Worm (Caenorhabditis elegans): ENCODE results near the gene evl-20.
A peak's percentile ranks its signal among the peaks of the same experiment; 100 is the strongest.

Gene evl-20

ce11 chrII:8441519-8441918 is 2.6 kb upstream of the evl-20 start (continued):
- TF ChIP-seq F37D6.2 (tag; optimal IDR thresholded peaks at IDR 0.05) (no peak), jun-1 (tag; optimal IDR thresholded peaks at IDR 0.05) (no peak), rbr-2 (tag; optimal IDR thresholded peaks at IDR 0.05) (peak; percentile 28), madf-9 (GFP tag; conservative IDR thresholded peaks at IDR 0.05) (no peak), unc-39 (tag; optimal IDR thresholded peaks at IDR 0.05) (no peak), nhr-48 (tag; optimal IDR thresholded peaks at IDR 0.05) (peak; percentile 46), D1046.2 (GFP tag; IDR thresholded peaks at IDR 0.05) (peak; percentile 88), mep-1 (tag; optimal IDR thresholded peaks at IDR 0.05) (no peak), cey-2 (tag; optimal IDR thresholded peaks at IDR 0.05; ENCODE audit: borderline replicate concordance, insufficient read depth) (no peak), ceh-28 (tag; optimal IDR thresholded peaks at IDR 0.05) (no peak), zip-2 (tag; optimal IDR thresholded peaks at IDR 0.05) (no peak), lim-7 (GFP tag; IDR thresholded peaks at IDR 0.05) (peak; percentile 96), lir-3 (tag; optimal IDR thresholded peaks at IDR 0.05) (peak; percentile 85), lin-1 (GFP tag; IDR thresholded peaks at IDR 0.05) (peak; percentile 75), snpc-1.2 (GFP tag; IDR thresholded peaks at IDR 0.05) (peak; percentile 85), ces-1 (GFP tag; optimal IDR thresholded peaks at IDR 0.05) (no peak)

- TF ChIP-seq mdt-29 (GFP tag; IDR thresholded peaks at IDR 0.05), result no peak
- TF ChIP-seq zfp-3 (GFP tag; conservative IDR thresholded peaks at IDR 0.05), result no peak
- no peak for TF ChIP-seq mxl-2 (GFP tag; conservative IDR thresholded peaks at IDR 0.05)
- TF ChIP-seq ceh-62 (tag; optimal IDR thresholded peaks at IDR 0.05), result no peak
- no peak for TF ChIP-seq dmd-9 (GFP tag; IDR thresholded peaks at IDR 0.05)
- TF ChIP-seq lir-3 (tag; optimal IDR thresholded peaks at IDR 0.05), result no peak
- TF ChIP-seq madf-9 (GFP tag; conservative IDR thresholded peaks at IDR 0.05), result no peak
- peak; percentile 74 for TF ChIP-seq nhr-28 (tag; optimal IDR thresholded peaks at IDR 0.05)
- TF ChIP-seq ztf-11 (tag; optimal IDR thresholded peaks at IDR 0.05), result no peak
- TF ChIP-seq Y5F2A.4 (GFP tag; optimal IDR thresholded peaks at IDR 0.05), result no peak
- TF ChIP-seq lsy-2 (tag; optimal IDR thresholded peaks at IDR 0.05), result peak in 1 of 2 experiments; percentile 91
- TF ChIP-seq dpl-1 (GFP tag; optimal IDR thresholded peaks at IDR 0.05), result peak; percentile 57
- TF ChIP-seq attf-4 (tag; optimal IDR thresholded peaks at IDR 0.05), result no peak
- TF ChIP-seq daf-12 (tag; optimal IDR thresholded peaks at IDR 0.05), result no peak
- TF ChIP-seq nhr-11 (tag; optimal IDR thresholded peaks at IDR 0.05), result no peak
- TF ChIP-seq T26A8.4 (GFP tag; IDR thresholded peaks at IDR 0.05), result peak; percentile 23; the same call in 1 of the 2 replicates
- peak; percentile 26 for TF ChIP-seq hlh-11 (tag; optimal IDR thresholded peaks at IDR 0.05)
- TF ChIP-seq F37D6.2 (tag; optimal IDR thresholded peaks at IDR 0.05), result no peak
- TF ChIP-seq mxl-3 (GFP tag; optimal IDR thresholded peaks at IDR 0.05), result no peak
- TF ChIP-seq unc-39 (tag; optimal IDR thresholded peaks at IDR 0.05), result no peak
- TF ChIP-seq spr-3 (GFP tag; optimal IDR thresholded peaks at IDR 0.05), result no peak
- no peak for TF ChIP-seq lin-29 (GFP tag; IDR thresholded peaks at IDR 0.05)
- peak; percentile 39 for TF ChIP-seq duxl-1 (tag; optimal IDR thresholded peaks at IDR 0.05; ENCODE audit: poor library complexity)
- TF ChIP-seq Y48G9A.11 (GFP tag; IDR thresholded peaks at IDR 0.05), result peak; percentile 6; the same call in 1 of the 2 replicates
- no peak for TF ChIP-seq nhr-25 (tag; optimal IDR thresholded peaks at IDR 0.05; ENCODE audit: borderline replicate concordance, insufficient read depth)
- no peak for TF ChIP-seq nhr-111 (GFP tag; optimal IDR thresholded peaks at IDR 0.05)
- no peak for TF ChIP-seq ZK546.5 (tag; optimal IDR thresholded peaks at IDR 0.05)
- no peak for TF ChIP-seq sdz-12 (GFP tag; optimal IDR thresholded peaks at IDR 0.05)
- TF ChIP-seq dmd-6 (GFP tag; IDR thresholded peaks at IDR 0.05), result peak; percentile 9; the same call in 1 of the 2 replicates
- no peak for TF ChIP-seq ceh-28 (tag; optimal IDR thresholded peaks at IDR 0.05)
- no peak for TF ChIP-seq aly-2 (tag; optimal IDR thresholded peaks at IDR 0.05)
- peak in 1 of 2 experiments; percentile 5 for TF ChIP-seq hif-1 (tag; optimal IDR thresholded peaks at IDR 0.05)
- TF ChIP-seq nhr-77 (tag; optimal IDR thresholded peaks at IDR 0.05), result no peak
- TF ChIP-seq dmd-8 (GFP tag; IDR thresholded peaks at IDR 0.05), result no peak
- peak; percentile 48 for TF ChIP-seq hmg-1.1 (GFP tag; IDR thresholded peaks at IDR 0.05)
- TF ChIP-seq nhr-102 (tag; optimal IDR thresholded peaks at IDR 0.05), result no peak
- no peak for TF ChIP-seq cey-2 (tag; optimal IDR thresholded peaks at IDR 0.05; ENCODE audit: borderline replicate concordance, insufficient read depth)
- TF ChIP-seq hlh-30 (tag; optimal IDR thresholded peaks at IDR 0.05; ENCODE audit: insufficient read depth), result peak; percentile 48
- peak; percentile 48 for TF ChIP-seq mep-1 (tag; optimal IDR thresholded peaks at IDR 0.05)
- TF ChIP-seq ctbp-1 (GFP tag; IDR thresholded peaks at IDR 0.05), result no peak
Observed at ce11 chrII:8442176-8442575, 1.9 kb upstream of the evl-20 start.

All from whole organism, L4 larva.